Fruit fly (Drosophila melanogaster) whole organism, prepupa: Measurements from ENCODE around the gene LanA.

ENCODE experiments used
- Blimp-1 ChIP-seq: fragments of 200-800 bp; sonication (Bioruptor generic); optimal IDR thresholded peaks from 3 replicates; lab custom pipeline; 2017; ENCODE audit warnings: missing biosample characterization, missing genetic modification characterization, mild to moderate bottlenecking, moderate library complexity, missing genetic modification reagents
- CG10631 ChIP-seq: fragments of 200-800 bp; sonication (Bioruptor generic); optimal IDR thresholded peaks from 2 replicates; lab custom pipeline; 2016; ENCODE audit warnings: missing biosample characterization, missing genetic modification characterization
- CG11294 ChIP-seq: fragments of 200-800 bp; sonication (Bioruptor generic); IDR thresholded peaks from 2 replicates; pipeline ENCODE4 v1.3.6; 2022; ENCODE audit warnings: missing biosample characterization, missing genetic modification characterization
- CG11762 ChIP-seq: fragments of 200-800 bp; sonication (Bioruptor generic); optimal IDR thresholded peaks from 3 replicates; lab custom pipeline; 2016; ENCODE audit warnings: missing biosample characterization, missing genetic modification characterization; ENCODE audit not compliant: insufficient read depth
- CG11902 ChIP-seq: fragments of 200-800 bp; sonication (Bioruptor generic); optimal IDR thresholded peaks from 3 replicates; lab custom pipeline; 2016; ENCODE audit warnings: missing biosample characterization, missing genetic modification characterization
- CG15336 ChIP-seq: fragments of 200-800 bp; sonication (Bioruptor generic); IDR thresholded peaks from 2 replicates; pipeline ENCODE4 v1.3.6; 2022; ENCODE audit warnings: missing biosample characterization, missing genetic modification characterization
- CG1621 ChIP-seq: fragments of 200-800 bp; sonication (Bioruptor generic); optimal IDR thresholded peaks from 3 replicates; lab custom pipeline; 2018; ENCODE audit warnings: missing biosample characterization, mild to moderate bottlenecking, missing genetic modification characterization
- CG3919 ChIP-seq: fragments of 200-800 bp; sonication (Bioruptor generic); optimal IDR thresholded peaks from 3 replicates; lab custom pipeline; 2016; ENCODE audit warnings: missing biosample characterization, missing genetic modification characterization
- CG4318 ChIP-seq: fragments of 200-800 bp; sonication (Bioruptor generic); optimal IDR thresholded peaks from 3 replicates; lab custom pipeline; 2017; ENCODE audit warnings: missing biosample characterization, mild to moderate bottlenecking, missing genetic modification characterization
- CG6163 ChIP-seq: fragments of 200-800 bp; sonication (Bioruptor generic); IDR thresholded peaks from 3 replicates; pipeline ENCODE4 v1.3.6; 2022; ENCODE audit warnings: missing biosample characterization, missing genetic modification characterization
- CG6276 ChIP-seq: fragments of 200-800 bp; sonication (Bioruptor generic); optimal IDR thresholded peaks from 2 replicates; lab custom pipeline; 2017; ENCODE audit warnings: missing biosample characterization, mild to moderate bottlenecking, missing genetic modification characterization
- CG6792 ChIP-seq: fragments of 200-800 bp; sonication (Bioruptor generic); optimal IDR thresholded peaks from 3 replicates; lab custom pipeline; 2016; ENCODE audit warnings: missing biosample characterization, missing genetic modification characterization
- CG6808 ChIP-seq: fragments of 200-800 bp; sonication (Bioruptor generic); optimal IDR thresholded peaks from 3 replicates; lab custom pipeline; 2017; ENCODE audit warnings: missing biosample characterization, missing genetic modification characterization, mild to moderate bottlenecking, moderate library complexity, missing genetic modification reagents
- CG6854 ChIP-seq: fragments of 200-800 bp; sonication (Bioruptor generic); optimal IDR thresholded peaks from 2 replicates; lab custom pipeline; 2017; ENCODE audit warnings: missing biosample characterization, mild to moderate bottlenecking, missing genetic modification characterization
- CG7368 ChIP-seq: fragments of 200-800 bp; sonication (Bioruptor generic); optimal IDR thresholded peaks from 3 replicates; lab custom pipeline; 2016; ENCODE audit warnings: missing biosample characterization, missing genetic modification characterization
- CG8119 ChIP-seq: fragments of 200-800 bp; sonication (Bioruptor generic); IDR thresholded peaks from 3 replicates; pipeline ENCODE4 v1.3.6; 2022; ENCODE audit warnings: missing biosample characterization, missing genetic modification characterization
- CG8319 ChIP-seq: fragments of 200-800 bp; sonication (Bioruptor generic); optimal IDR thresholded peaks from 3 replicates; lab custom pipeline; 2016; ENCODE audit warnings: missing biosample characterization, missing genetic modification characterization
- CG8632 ChIP-seq: fragments of 200-800 bp; sonication (Bioruptor generic); optimal IDR thresholded peaks from 3 replicates; lab custom pipeline; 2016; ENCODE audit warnings: missing biosample characterization, missing genetic modification characterization
- CG9139 ChIP-seq: fragments of 200-800 bp; sonication (Bioruptor generic); optimal IDR thresholded peaks from 3 replicates; lab custom pipeline; 2017; ENCODE audit warnings: missing biosample characterization, mild to moderate bottlenecking, missing genetic modification characterization
- Eip75B ChIP-seq: fragments of 200-800 bp; sonication (Bioruptor generic); optimal IDR thresholded peaks from 3 replicates; lab custom pipeline; 2016; ENCODE audit warnings: missing biosample characterization, missing genetic modification characterization
- Ets21C ChIP-seq: fragments of 200-800 bp; sonication (Bioruptor generic); optimal IDR thresholded peaks from 3 replicates; lab custom pipeline; 2016; ENCODE audit warnings: missing biosample characterization, missing genetic modification characterization
- Ets96B ChIP-seq: fragments of 200-800 bp; optimal IDR thresholded peaks from 2 replicates; lab custom pipeline; 2019; ENCODE audit warnings: missing biosample characterization, mild to moderate bottlenecking, missing genetic modification characterization, moderate library complexity
- Gug ChIP-seq: fragments of 200-800 bp; sonication (Bioruptor generic); IDR thresholded peaks from 2 replicates; pipeline ENCODE4 v1.3.6; 2022; ENCODE audit warnings: missing biosample characterization, missing genetic modification characterization
- Hr4 ChIP-seq: fragments of 200-800 bp; sonication (Bioruptor generic); optimal IDR thresholded peaks from 3 replicates; lab custom pipeline; 2016; ENCODE audit warnings: missing biosample characterization, missing genetic modification characterization
- Lpt ChIP-seq: fragments of 200-800 bp; sonication (Bioruptor generic); optimal IDR thresholded peaks from 3 replicates; lab custom pipeline; 2016; ENCODE audit warnings: missing biosample characterization, missing genetic modification characterization
- Met ChIP-seq: fragments of 200-800 bp; sonication (Bioruptor generic); optimal IDR thresholded peaks from 3 replicates; lab custom pipeline; 2016; ENCODE audit warnings: missing biosample characterization, missing genetic modification characterization
- Smox ChIP-seq: fragments of 200-800 bp; sonication (Bioruptor generic); optimal IDR thresholded peaks from 3 replicates; lab custom pipeline; 2016; ENCODE audit warnings: missing biosample characterization, missing genetic modification characterization
- Sox102F ChIP-seq: fragments of 200-800 bp; sonication (Bioruptor generic); optimal IDR thresholded peaks from 2 replicates; lab custom pipeline; 2016; ENCODE audit warnings: missing biosample characterization, mild to moderate bottlenecking, missing genetic modification characterization
- Sox15 ChIP-seq: fragments of 200-800 bp; sonication (Bioruptor generic); optimal IDR thresholded peaks from 3 replicates; lab custom pipeline; 2016; ENCODE audit warnings: missing biosample characterization, missing genetic modification characterization
- achi ChIP-seq: fragments of 200-800 bp; sonication (Bioruptor generic); optimal IDR thresholded peaks from 3 replicates; lab custom pipeline; 2016; ENCODE audit warnings: missing biosample characterization, missing genetic modification characterization
- acj6 ChIP-seq: fragments of 200-800 bp; sonication (Bioruptor generic); optimal IDR thresholded peaks from 3 replicates; lab custom pipeline; 2016; ENCODE audit warnings: missing biosample characterization, missing genetic modification characterization
- cyc ChIP-seq: fragments of 200-800 bp; sonication (Bioruptor generic); optimal IDR thresholded peaks from 3 replicates; lab custom pipeline; 2016; ENCODE audit warnings: missing biosample characterization, missing genetic modification characterization
- dsx ChIP-seq: fragments of 200-800 bp; optimal IDR thresholded peaks from 3 replicates; lab custom pipeline; 2019; ENCODE audit warnings: missing biosample characterization, mild to moderate bottlenecking, missing genetic modification characterization, moderate library complexity; ENCODE audit not compliant: poor library complexity, severe bottlenecking
- eg ChIP-seq: fragments of 200-800 bp; sonication (Bioruptor generic); IDR thresholded peaks from 3 replicates; pipeline ENCODE4 v1.3.6; 2022; ENCODE audit warnings: missing biosample characterization, missing genetic modification characterization
- fkh ChIP-seq: fragments of 200-800 bp; sonication (Bioruptor generic); optimal IDR thresholded peaks from 3 replicates; lab custom pipeline; 2017; ENCODE audit warnings: missing biosample characterization, mild to moderate bottlenecking, missing genetic modification characterization, moderate library complexity
- net ChIP-seq: fragments of 200-800 bp; sonication (Bioruptor generic); optimal IDR thresholded peaks from 3 replicates; lab custom pipeline; 2016; ENCODE audit warnings: missing biosample characterization, missing genetic modification characterization
- pdm3 ChIP-seq: fragments of 200-800 bp; sonication (Bioruptor generic); optimal IDR thresholded peaks from 3 replicates; lab custom pipeline; 2016; ENCODE audit warnings: missing biosample characterization, missing genetic modification characterization
- spab ChIP-seq: fragments of 200-800 bp; sonication (Bioruptor generic); optimal IDR thresholded peaks from 2 replicates; lab custom pipeline; 2017; ENCODE audit warnings: missing biosample characterization, mild to moderate bottlenecking, missing genetic modification characterization, missing genetic modification reagents
- svp ChIP-seq: fragments of 200-800 bp; sonication (Bioruptor generic); peaks from one replicate; lab custom pipeline; 2016; ENCODE audit warnings: missing biosample characterization, missing genetic modification characterization
- vri ChIP-seq: fragments of 200-800 bp; sonication (Bioruptor generic); optimal IDR thresholded peaks from 3 replicates; lab custom pipeline; 2016; ENCODE audit warnings: missing biosample characterization, mild to moderate bottlenecking, missing genetic modification characterization

Gene LanA

dm6 chr3L:6217806-6218205 is at the start of gene LanA:
LanA (minus strand) TSS chr3L:6218022.
- TF ChIP-seq CG8319 (GFP tag; lab: Kevin White, UChicago) (no peak), CG6163 (peak; percentile 52; the same call in 2 of the 3 replicates), CG10631 (GFP tag; lab: Kevin White, UChicago) (no peak), CG4318 (GFP tag; lab: Kevin White, UChicago) (no peak), CG6792 (GFP tag; lab: Kevin White, UChicago) (no peak), CG7368 (GFP tag; lab: Kevin White, UChicago) (no peak), pdm3 (GFP tag; lab: Kevin White, UChicago) (no peak), cyc (GFP tag; lab: Kevin White, UChicago) (no peak), Sox102F (GFP tag; lab: Kevin White, UChicago) (peak; percentile 35), Eip75B (no peak), CG11762 (GFP tag; lab: Kevin White, UChicago) (no peak), Smox (no peak), CG1621 (no peak), CG11294 (GFP tag; lab: Robert Waterston, UW) (no peak), spab (GFP tag; lab: Kevin White, UChicago) (no peak), fkh (GFP tag; lab: Kevin White, UChicago) (peak; percentile 9), Gug (GFP tag; lab: Robert Waterston, UW) (no peak), Lpt (no peak), CG6854 (GFP tag; lab: Kevin White, UChicago) (peak; percentile 37), Ets21C (GFP tag; lab: Kevin White, UChicago) (no peak), Blimp-1 (GFP tag; lab: Kevin White, UChicago) (peak; percentile 67), svp (GFP tag; lab: Kevin White, UChicago) (peak; percentile 67), Sox15 (GFP tag; lab: Kevin White, UChicago) (no peak), Hr4 (GFP tag; lab: Kevin White, UChicago) (no peak), vri (GFP tag; lab: Kevin White, UChicago) (peak; percentile 25), CG8632 (no peak), achi (GFP tag; lab: Kevin White, UChicago) (peak; percentile 7), net (GFP tag; lab: Kevin White, UChicago) (no peak), eg (GFP tag; lab: Robert Waterston, UW) (peak; percentile 14; the same call in 1 of the 3 replicates), CG3919 (GFP tag; lab: Kevin White, UChicago) (peak; percentile 7), Ets96B (no peak), CG8119 (GFP tag; lab: Robert Waterston, UW) (no peak), CG9139 (GFP tag; lab: Kevin White, UChicago) (no peak), dsx (no peak), acj6 (GFP tag; lab: Kevin White, UChicago) (no peak)

- TF ChIP-seq CG7368 (GFP tag; lab: Kevin White, UChicago) (no peak), CG6276 (GFP tag; lab: Kevin White, UChicago) (no peak), Met (no peak), Smox (no peak), Lpt (no peak), CG11902 (no peak), Eip75B (no peak), Blimp-1 (GFP tag; lab: Kevin White, UChicago) (no peak), CG6854 (GFP tag; lab: Kevin White, UChicago) (no peak), eg (GFP tag; lab: Robert Waterston, UW) (no peak), CG15336 (GFP tag; lab: Robert Waterston, UW) (no peak), CG6808 (GFP tag; lab: Kevin White, UChicago) (no peak), pdm3 (GFP tag; lab: Kevin White, UChicago) (no peak)
Observed at dm6 chr3L:6267509-6267908, 49.7 kb upstream of the LanA start.
